Worm (Caenorhabditis elegans): ENCODE results near the gene F44D12.19.

DNA sequence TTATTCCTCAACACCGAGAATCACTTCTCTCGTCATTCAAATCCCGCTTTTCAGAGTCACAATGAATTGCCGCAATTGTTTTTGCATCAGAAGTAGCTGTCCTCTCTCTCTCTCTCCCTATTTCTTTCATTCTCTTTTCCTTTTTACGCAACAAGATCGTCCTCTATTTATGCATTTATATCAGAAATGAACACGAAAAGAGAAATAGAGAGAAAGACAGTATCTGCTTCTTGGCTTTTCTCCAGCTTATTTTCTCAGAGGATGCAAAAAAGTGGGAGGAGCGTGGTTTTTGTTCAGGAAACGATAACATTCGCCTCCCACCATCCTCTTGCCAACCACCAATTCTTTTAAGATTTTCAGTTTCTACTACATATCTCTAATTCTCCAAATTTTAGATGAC is 38.5 kb upstream of the F44D12.19 start, which contains the start of gene mam-2:
- TF ChIP-seq ztf-11 (tag; optimal IDR thresholded peaks at IDR 0.05): no peak
- no peak for TF ChIP-seq tbx-8 (GFP tag; optimal IDR thresholded peaks at IDR 0.05)
- TF ChIP-seq nhr-12 (tag; optimal IDR thresholded peaks at IDR 0.05): no peak
- peak; percentile 33 for TF ChIP-seq ham-2 (GFP tag; optimal IDR thresholded peaks at IDR 0.05)
- TF ChIP-seq mep-1 (tag; optimal IDR thresholded peaks at IDR 0.05): no peak
- no peak for TF ChIP-seq blmp-1 (tag; optimal IDR thresholded peaks at IDR 0.05)
- no peak for TF ChIP-seq nhr-28 (tag; optimal IDR thresholded peaks at IDR 0.05)
- TF ChIP-seq elt-3 (tag; optimal IDR thresholded peaks at IDR 0.05): no peak
- TF ChIP-seq elt-1 (tag; optimal IDR thresholded peaks at IDR 0.05; ENCODE audit: borderline replicate concordance, insufficient read depth): no peak
